Worm (Caenorhabditis elegans) whole organism, L4 larva: ENCODE data around the gene F12A10.8.

Source experiments
- R02D3.7 ChIP-seq: fragments of 150-350 bp; sonication (generic microtip); optimal IDR thresholded peaks from 3 replicates; lab custom pipeline; 2014; ENCODE audit warnings: missing biosample characterization, missing genetic modification characterization
- T26A8.4 ChIP-seq: fragments of 200-800 bp; sonication (Bioruptor generic); IDR thresholded peaks from 2 replicates; pipeline ENCODE4 v1.3.6; 2022; ENCODE audit warnings: missing genetic modification characterization, missing compliant biosample characterization
- aha-1 ChIP-seq: fragments of 150-350 bp; peaks from one replicate; lab custom pipeline; 2014; ENCODE audit warnings: missing biosample characterization, missing genetic modification characterization
- ceh-28 ChIP-seq: fragments of 150-350 bp; optimal IDR thresholded peaks from 2 replicates; lab custom pipeline; 2014; ENCODE audit warnings: missing biosample characterization, missing genetic modification reagents, missing genetic modification characterization
- ceh-62 ChIP-seq: sonication (generic microtip); optimal IDR thresholded peaks from 2 replicates; lab custom pipeline; 2017; ENCODE audit warnings: missing biosample characterization, missing genetic modification characterization
- cey-2 ChIP-seq: sonication (generic microtip); optimal IDR thresholded peaks from 3 replicates; lab custom pipeline; 2017; ENCODE audit warnings: missing genetic modification characterization, mild to moderate bottlenecking, missing compliant biosample characterization, antibody characterized with exemption, borderline replicate concordance; ENCODE audit not compliant: insufficient read depth
- daf-19 ChIP-seq: fragments of 200-800 bp; sonication (Bioruptor generic); conservative IDR thresholded peaks from 2 replicates; pipeline ENCODE4 v1.3.6; 2022; ENCODE audit warnings: missing genetic modification characterization, missing compliant biosample characterization
- dve-1 ChIP-seq: sonication (generic microtip); optimal IDR thresholded peaks from 2 replicates; lab custom pipeline; 2017; ENCODE audit warnings: antibody characterized with exemption, mild to moderate bottlenecking, missing genetic modification characterization, missing compliant biosample characterization; ENCODE audit not compliant: insufficient read depth
- egl-43 ChIP-seq: fragments of 200-800 bp; sonication (Bioruptor generic); IDR thresholded peaks from 2 replicates; pipeline ENCODE4 v1.3.6; 2022; ENCODE audit warnings: missing genetic modification reagents, missing genetic modification characterization, missing compliant biosample characterization
- gei-8 ChIP-seq: fragments of 200-800 bp; sonication (Bioruptor generic); optimal IDR thresholded peaks from 2 replicates; lab custom pipeline; 2018; ENCODE audit warnings: mild to moderate bottlenecking, missing genetic modification characterization, missing compliant biosample characterization
- hlh-11 ChIP-seq: fragments of 200-800 bp; sonication (Bioruptor generic); optimal IDR thresholded peaks from 2 replicates; lab custom pipeline; 2018; ENCODE audit warnings: mild to moderate bottlenecking, missing genetic modification characterization, missing compliant biosample characterization
- hlh-30 ChIP-seq: sonication (generic microtip); optimal IDR thresholded peaks from 2 replicates; lab custom pipeline; 2017; ENCODE audit warnings: antibody characterized with exemption, mild to moderate bottlenecking, missing genetic modification characterization, missing compliant biosample characterization; ENCODE audit not compliant: insufficient read depth
- hmg-1.1 ChIP-seq: fragments of 200-800 bp; sonication (Bioruptor generic); IDR thresholded peaks from 2 replicates; pipeline ENCODE4 v1.3.6; 2022; ENCODE audit warnings: missing genetic modification reagents, missing genetic modification characterization, missing compliant biosample characterization
- jun-1 ChIP-seq: fragments of 150-350 bp; optimal IDR thresholded peaks from 2 replicates; lab custom pipeline; 2014; ENCODE audit warnings: missing biosample characterization, missing genetic modification reagents, missing genetic modification characterization
- lin-13 ChIP-seq: fragments of 150-350 bp; optimal IDR thresholded peaks from 2 replicates; lab custom pipeline; 2014; ENCODE audit warnings: missing biosample characterization, missing genetic modification reagents, missing genetic modification characterization
- lin-15B ChIP-seq: fragments of 150-350 bp; sonication (generic microtip); optimal IDR thresholded peaks from 3 replicates; lab custom pipeline; 2014; ENCODE audit warnings: missing biosample characterization, missing genetic modification characterization
- lin-38 ChIP-seq: fragments of 200-800 bp; sonication (Bioruptor generic); IDR thresholded peaks from 2 replicates; pipeline ENCODE4 v1.3.6; 2022; ENCODE audit warnings: missing genetic modification reagents, missing genetic modification characterization, missing compliant biosample characterization
- lin-39 ChIP-seq: fragments of 150-350 bp; optimal IDR thresholded peaks from 2 replicates; lab custom pipeline; 2014; ENCODE audit warnings: missing biosample characterization, missing genetic modification reagents, missing genetic modification characterization
- lsy-2 ChIP-seq, 2 experiments: fragments of 150-350 bp in 1 of 2; sonication (generic microtip) in 1 of 2; optimal IDR thresholded peaks; 2 replicates each; lab custom pipeline; 2014 to 2017; ENCODE audit warnings: missing biosample characterization in 2 of 2, missing genetic modification characterization in 2 of 2
- mdt-29 ChIP-seq: fragments of 200-800 bp; sonication (Bioruptor generic); IDR thresholded peaks from 2 replicates; pipeline ENCODE4 v1.3.6; 2022; ENCODE audit warnings: missing genetic modification reagents, missing genetic modification characterization, missing compliant biosample characterization
- mep-1 ChIP-seq: fragments of 150-350 bp; sonication (generic microtip); optimal IDR thresholded peaks from 3 replicates; lab custom pipeline; 2014; ENCODE audit warnings: missing biosample characterization, missing genetic modification characterization
- mes-2 ChIP-seq: sonication (generic microtip); optimal IDR thresholded peaks from 2 replicates; lab custom pipeline; 2016; ENCODE audit warnings: missing genotype, mild to moderate bottlenecking, missing genetic modification characterization, missing compliant biosample characterization; ENCODE audit not compliant: poor library complexity, severe bottlenecking
- nhr-10 ChIP-seq: fragments of 150-350 bp; optimal IDR thresholded peaks from 2 replicates; lab custom pipeline; 2014; ENCODE audit warnings: missing biosample characterization, missing genetic modification characterization
- nhr-102 ChIP-seq: sonication (generic microtip); optimal IDR thresholded peaks from 2 replicates; lab custom pipeline; 2016; ENCODE audit warnings: mild to moderate bottlenecking, missing genetic modification characterization, moderate library complexity, missing compliant biosample characterization
- nhr-11 ChIP-seq: fragments of 150-350 bp; optimal IDR thresholded peaks from 2 replicates; lab custom pipeline; 2014; ENCODE audit warnings: missing biosample characterization, missing genetic modification characterization
- nhr-237 ChIP-seq: sonication (generic microtip); optimal IDR thresholded peaks from 2 replicates; lab custom pipeline; 2017; ENCODE audit warnings: missing biosample characterization, missing genetic modification characterization
- nhr-25 ChIP-seq: sonication (generic microtip); optimal IDR thresholded peaks from 2 replicates; lab custom pipeline; 2017; ENCODE audit warnings: missing genetic modification characterization, mild to moderate bottlenecking, missing compliant biosample characterization, antibody characterized with exemption, moderate library complexity, borderline replicate concordance; ENCODE audit not compliant: insufficient read depth
- nhr-28 ChIP-seq: fragments of 150-350 bp; optimal IDR thresholded peaks from 2 replicates; lab custom pipeline; 2014; ENCODE audit warnings: missing biosample characterization, missing genetic modification characterization
- nhr-76 ChIP-seq: fragments of 150-350 bp; optimal IDR thresholded peaks from 2 replicates; lab custom pipeline; 2014; ENCODE audit warnings: missing biosample characterization, missing genetic modification characterization
- nhr-77 ChIP-seq: fragments of 150-350 bp; optimal IDR thresholded peaks from 2 replicates; lab custom pipeline; 2014; ENCODE audit warnings: missing biosample characterization, missing genetic modification characterization
- pha-4 ChIP-seq, 2 experiments: fragments of 150-350 bp in 1 of 2; fragments of 200-800 bp in 1 of 2; sonication (Bioruptor generic) in 1 of 2; IDR thresholded peaks in 1 of 2; optimal IDR thresholded peaks in 1 of 2; 2 replicates each; pipeline versions ENCODE4 v1.3.6 to Lab custom; 2014 to 2022; ENCODE audit warnings: missing genetic modification characterization in 2 of 2, missing genetic modification reagents in 2 of 2, missing biosample characterization in 1 of 2, missing compliant biosample characterization in 1 of 2
- php-3 ChIP-seq: fragments of 200-800 bp; sonication (Bioruptor generic); IDR thresholded peaks from 2 replicates; pipeline ENCODE4 v1.3.6; 2022; ENCODE audit warnings: missing genetic modification reagents, missing genetic modification characterization, missing compliant biosample characterization
- pqm-1 ChIP-seq: sonication (generic microtip); optimal IDR thresholded peaks from 2 replicates; lab custom pipeline; 2017; ENCODE audit warnings: missing biosample characterization, missing genetic modification characterization
- saeg-2 ChIP-seq: fragments of 200-800 bp; sonication (Bioruptor generic); IDR thresholded peaks from 2 replicates; pipeline ENCODE4 v1.3.6; 2022; ENCODE audit warnings: missing genetic modification reagents, missing genetic modification characterization, missing compliant biosample characterization
- spr-1 ChIP-seq: sonication (generic microtip); optimal IDR thresholded peaks from 2 replicates; lab custom pipeline; 2016; ENCODE audit warnings: mild to moderate bottlenecking, missing genetic modification characterization, missing compliant biosample characterization
- tag-97 ChIP-seq: fragments of 200-800 bp; sonication (Bioruptor generic); IDR thresholded peaks from 2 replicates; pipeline ENCODE4 v1.3.6; 2022; ENCODE audit warnings: missing genetic modification characterization, missing compliant biosample characterization
- unc-62 ChIP-seq, 3 experiments: fragments of 150-350 bp in 1 of 3; sonication (generic microtip); optimal IDR thresholded peaks in 2 of 3; peaks in 1 of 3; 1 replicate in 1 of 3; 2 replicates in 2 of 3; lab custom pipeline; 2014 to 2017; ENCODE audit warnings: missing biosample characterization in 3 of 3, missing genetic modification characterization in 3 of 3, missing genetic modification reagents in 3 of 3, missing genotype in 1 of 3
- zfp-2 ChIP-seq: sonication (generic microtip); optimal IDR thresholded peaks from 2 replicates; lab custom pipeline; 2016; ENCODE audit warnings: mild to moderate bottlenecking, missing genetic modification characterization, missing compliant biosample characterization

The F12A10.8 gene

DNA sequence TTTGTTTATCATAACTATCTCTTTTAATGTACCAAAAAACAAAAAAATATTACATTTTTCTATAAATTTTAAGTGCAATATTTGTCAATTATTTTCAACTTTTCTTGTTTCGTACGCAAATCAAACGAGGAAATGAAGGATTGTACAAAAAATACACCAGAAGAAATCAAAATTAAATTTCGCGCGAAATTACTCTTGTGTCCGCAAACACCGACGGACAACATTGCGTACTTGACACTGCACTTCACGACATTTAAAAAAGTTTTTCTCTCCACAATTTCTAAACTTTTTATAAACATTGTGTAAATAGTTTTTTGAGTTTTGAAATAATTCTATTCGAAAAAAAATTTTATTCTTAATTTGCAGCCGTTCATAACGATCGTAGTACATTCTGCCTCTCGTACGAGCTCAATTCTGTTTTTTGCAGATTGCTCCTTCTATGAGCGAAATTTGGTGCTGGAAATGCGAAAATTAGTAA is 26.9 kb downstream of the F12A10.8 start, which contains the start of gene mrps-16 (continued):
- TF ChIP-seq dve-1 (tag; lab: Kevin White, UChicago) (peak; percentile 68), saeg-2 (GFP tag; lab: Robert Waterston, UW) (no peak), daf-19 (0 out of 2 replicates have a peak, but pooled peaks have one; percentile 48), pqm-1 (tag; lab: Kevin White, UChicago) (no peak), nhr-102 (tag; lab: Kevin White, UChicago) (no peak), R02D3.7 (tag; lab: Kevin White, UChicago) (no peak), mep-1 (peak; percentile 38), lin-15B (no peak), egl-43 (GFP tag; lab: Robert Waterston, UW) (no peak), gei-8 (GFP tag; lab: Kevin White, UChicago) (no peak), nhr-77 (tag; lab: Kevin White, UChicago) (no peak), nhr-10 (tag; lab: Kevin White, UChicago) (no peak), hlh-30 (tag; lab: Kevin White, UChicago) (peak; percentile 44)

DNA sequence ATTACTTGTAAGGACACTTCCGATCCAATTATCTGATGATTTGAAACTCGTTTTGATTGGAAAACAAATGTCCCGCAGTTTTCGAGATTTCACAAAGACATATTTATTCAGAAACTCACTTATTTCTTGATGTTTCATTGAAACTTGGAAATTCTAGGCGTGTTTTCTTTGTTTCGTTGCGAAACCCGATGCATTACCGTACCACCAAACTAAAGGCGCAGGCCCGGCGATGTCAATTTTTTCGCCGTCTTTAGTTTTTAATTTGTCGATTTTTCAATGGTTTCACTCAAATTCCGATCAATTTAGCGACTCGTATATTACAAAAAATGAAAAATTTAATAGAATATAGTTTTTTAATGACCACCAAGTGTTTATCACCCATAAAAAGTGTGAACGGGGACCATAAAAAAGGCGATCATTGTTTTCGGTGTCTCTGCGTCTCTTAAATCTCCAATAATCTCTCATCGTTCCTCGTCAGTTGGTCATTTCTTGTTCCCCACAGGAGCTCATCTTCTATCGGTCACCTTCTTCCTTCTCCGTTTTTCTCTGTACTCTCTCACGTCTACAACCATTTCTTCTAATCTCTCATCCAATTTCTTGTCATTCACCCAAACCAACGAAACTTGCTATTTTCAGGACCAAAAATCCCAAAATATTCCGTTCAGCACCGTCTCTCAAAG is 35.0 kb downstream of the F12A10.8 start, which contains the start of gene clr-1:
Gene clr-1 (plus strand): TSS at position 630 of the 680 bp plus-strand sequence.
- TF ChIP-seq R02D3.7 (tag; lab: Kevin White, UChicago) (no peak), egl-43 (GFP tag; lab: Robert Waterston, UW) (no peak), daf-19 (0 out of 2 replicates have a peak, but pooled peaks have one; percentile 36), mdt-29 (no peak), unc-62 (GFP tag; optimal IDR thresholded peaks at IDR 0.05 in 1 of 2; lab: Kevin White, UChicago) (peak in 1 of 2 experiments; percentile 29), unc-62 (tag; optimal IDR thresholded peaks at IDR 0.05; lab: Kevin White, UChicago) (no peak), lin-38 (GFP tag; lab: Robert Waterston, UW) (peak; percentile 33; the same call in 1 of the 2 replicates), php-3 (GFP tag; lab: Robert Waterston, UW) (0 out of 2 replicates have a peak, but pooled peaks have one; percentile 32), zfp-2 (tag; lab: Kevin White, UChicago) (no peak), nhr-25 (tag; lab: Kevin White, UChicago) (no peak)

- TF ChIP-seq unc-62 (GFP tag; optimal IDR thresholded peaks at IDR 0.05 in 1 of 2; lab: Kevin White, UChicago) (peak in 1 of 2 experiments; percentile 56), unc-62 (tag; optimal IDR thresholded peaks at IDR 0.05; lab: Kevin White, UChicago) (no peak), ceh-28 (tag; lab: Kevin White, UChicago) (no peak), hmg-1.1 (GFP tag; lab: Robert Waterston, UW) (0 out of 2 replicates have a peak, but pooled peaks have one; percentile 32), hlh-30 (tag; lab: Kevin White, UChicago) (peak; percentile 10), lin-39 (tag; lab: Kevin White, UChicago) (no peak), hlh-11 (tag; lab: Kevin White, UChicago) (peak; percentile 40), lsy-2 (tag; optimal IDR thresholded peaks at IDR 0.05; lab: Kevin White, UChicago) (peak in 1 of 2 experiments; percentile 10), nhr-11 (tag; lab: Kevin White, UChicago) (peak; percentile 21), nhr-28 (tag; lab: Kevin White, UChicago) (peak; percentile 48), mep-1 (peak; percentile 13)
Observed at ce11 chrII:5463692-5464300, 37.1 kb downstream of the F12A10.8 start.

DNA sequence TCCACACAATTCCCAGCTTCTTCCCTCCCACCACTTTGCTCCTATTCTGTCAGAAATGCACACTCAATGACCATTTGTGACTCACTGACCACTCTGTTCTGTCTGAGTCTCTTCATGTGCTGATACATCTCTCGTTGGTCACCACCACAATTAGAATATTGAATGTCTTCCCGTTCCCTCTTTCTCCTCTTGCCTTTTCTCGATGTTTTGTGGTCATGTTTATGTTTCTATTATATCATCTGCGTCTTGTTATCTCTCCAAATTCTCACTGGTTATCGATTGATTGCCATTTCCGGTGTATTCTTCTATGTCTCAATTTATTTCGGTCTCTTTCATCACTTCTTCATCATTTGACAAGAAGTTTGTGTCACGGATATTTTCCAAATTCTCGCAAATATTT is 40.0 kb downstream of the F12A10.8 start:
- TF ChIP-seq ceh-28 (tag; lab: Kevin White, UChicago) = no peak
- peak; percentile 45 for TF ChIP-seq mes-2 (tag; lab: Kevin White, UChicago)
- peak; percentile 64 for TF ChIP-seq hlh-11 (tag; lab: Kevin White, UChicago)
- TF ChIP-seq tag-97 = no peak
- TF ChIP-seq dve-1 (tag; lab: Kevin White, UChicago) = peak; percentile 38
- TF ChIP-seq lin-13 = no peak
- TF ChIP-seq nhr-76 (tag; lab: Kevin White, UChicago) = no peak
- TF ChIP-seq hmg-1.1 (GFP tag; lab: Robert Waterston, UW) = peak; percentile 30; the same call in 1 of the 2 replicates
- no peak for TF ChIP-seq pha-4 (GFP tag; IDR thresholded peaks at IDR 0.05; lab: Robert Waterston, UW)
- peak; percentile 20 for TF ChIP-seq pha-4 (tag; optimal IDR thresholded peaks at IDR 0.05; lab: Kevin White, UChicago)
- TF ChIP-seq jun-1 (tag; lab: Kevin White, UChicago) = no peak
- TF ChIP-seq nhr-237 (tag; lab: Kevin White, UChicago) = no peak
- peak; percentile 33 for TF ChIP-seq nhr-28 (tag; lab: Kevin White, UChicago)
- TF ChIP-seq T26A8.4 (GFP tag; lab: Robert Waterston, UW) = no peak
- TF ChIP-seq egl-43 (GFP tag; lab: Robert Waterston, UW) = no peak
- peak; percentile 14 for TF ChIP-seq hlh-30 (tag; lab: Kevin White, UChicago)
- no peak for TF ChIP-seq cey-2 (tag; lab: Kevin White, UChicago)
- no peak for TF ChIP-seq spr-1 (tag; lab: Kevin White, UChicago)
- peak; percentile 6 for TF ChIP-seq aha-1 (tag; lab: Kevin White, UChicago)
- TF ChIP-seq unc-62 (GFP tag; optimal IDR thresholded peaks at IDR 0.05 in 1 of 2; lab: Kevin White, UChicago) = peak in 1 of 2 experiments; percentile 75
- no peak for TF ChIP-seq unc-62 (tag; optimal IDR thresholded peaks at IDR 0.05; lab: Kevin White, UChicago)
- no peak for TF ChIP-seq ceh-62 (tag; lab: Kevin White, UChicago)
